Worm (Caenorhabditis elegans) whole organism, L3 larva: ENCODE results near the gene pqn-36.

Experiments
- egl-27 ChIP-seq: sonication (generic microtip); optimal IDR thresholded peaks from 4 replicates; lab custom pipeline; 2017; ENCODE audit warnings: missing biosample characterization, missing genetic modification reagents, missing genetic modification characterization
- elt-2 ChIP-seq: sonication (generic microtip); optimal IDR thresholded peaks from 2 replicates; lab custom pipeline; 2016; ENCODE audit warnings: missing genetic modification reagents, mild to moderate bottlenecking, missing genetic modification characterization, missing compliant biosample characterization
- elt-3 ChIP-seq, 3 experiments: fragments of 150-350 bp in 1 of 3; sonication (generic microtip) in 2 of 3; optimal IDR thresholded peaks; 2 replicates in 2 of 3; 4 replicates in 1 of 3; lab custom pipeline; 2014 to 2017; ENCODE audit warnings: missing biosample characterization in 3 of 3, missing genetic modification characterization in 3 of 3
- nfya-1 ChIP-seq: sonication (generic microtip); optimal IDR thresholded peaks from 2 replicates; lab custom pipeline; 2017; ENCODE audit warnings: missing genetic modification characterization, mild to moderate bottlenecking, missing compliant biosample characterization, antibody characterized with exemption, moderate library complexity; ENCODE audit not compliant: insufficient read depth
- nhr-67 ChIP-seq: fragments of 150-350 bp; optimal IDR thresholded peaks from 2 replicates; lab custom pipeline; 2014; ENCODE audit warnings: missing biosample characterization, missing genetic modification characterization
- sea-2 ChIP-seq: fragments of 150-350 bp; sonication (generic microtip); optimal IDR thresholded peaks from 4 replicates; lab custom pipeline; 2014; ENCODE audit warnings: missing biosample characterization, missing genetic modification reagents, missing genetic modification characterization
- snpc-4 ChIP-seq: fragments of 150-350 bp; optimal IDR thresholded peaks from 2 replicates; lab custom pipeline; 2014; ENCODE audit warnings: missing biosample characterization, missing genetic modification characterization
- ztf-11 ChIP-seq: fragments of 150-350 bp; optimal IDR thresholded peaks from 2 replicates; lab custom pipeline; 2014; ENCODE audit warnings: missing biosample characterization, missing genetic modification characterization

- TF ChIP-seq nhr-67 (tag; lab: Kevin White, UChicago) (no peak), nfya-1 (no peak), egl-27 (tag; lab: Kevin White, UChicago) (no peak), snpc-4 (no peak), elt-2 (tag; lab: Kevin White, UChicago) (no peak), elt-3 (tag; optimal IDR thresholded peaks at IDR 0.05; lab: Kevin White, UChicago) (no peak), sea-2 (GFP tag; lab: Kevin White, UChicago) (no peak), ztf-11 (tag; lab: Kevin White, UChicago) (no peak)
These were observed 40.6 kb downstream of the pqn-36 start for ce11 chrX:15374668-15375208.
